4 fruit fly cellular contexts compared by ENCODE assay signal in genomic region chr3L:5182994-5183566, dm6.
TF ChIP-seq lines count a peak whose summit lies in the region.

No protein-coding gene starts in this region.

- no peak for TF ChIP-seq CTCF in whole organism, embryonic (GFP tag; optimal IDR thresholded peaks at IDR 0.05; lab: Kevin White, UChicago)

TF ChIP-seq in whole organism, embryonic, 481 proteins besides CTCF, POLR2A, EP300 and RAD21 (continues in another document):
- peak; percentile 0 for TF ChIP-seq CG9727 (GFP tag; optimal IDR thresholded peaks at IDR 0.05; lab: Kevin White, UChicago)
- TF ChIP-seq CG2712 (tag; optimal IDR thresholded peaks at IDR 0.05; lab: Kevin White, UChicago) = peak; percentile 12
- TF ChIP-seq gem (tag; optimal IDR thresholded peaks at IDR 0.05; lab: Kevin White, UChicago) = peak; percentile 8
- peak; percentile 15 for TF ChIP-seq CG18599 (GFP tag; optimal IDR thresholded peaks at IDR 0.05; lab: Kevin White, UChicago)
- peak; percentile 35 for TF ChIP-seq Ets65A (GFP tag; lab: Kevin White, UChicago)
- TF ChIP-seq Atf6 (GFP tag; IDR thresholded peaks at IDR 0.05; lab: Robert Waterston, UW) = 0 out of 2 replicates have a peak, but pooled peaks have one; percentile 9
- TF ChIP-seq grau (tag; optimal IDR thresholded peaks at IDR 0.05; lab: Kevin White, UChicago) = peak; percentile 7
- no peak for TF ChIP-seq CG8478 (optimal IDR thresholded peaks at IDR 0.05; lab: Kevin White, UChicago)
- peak; percentile 2 for TF ChIP-seq D19A (tag; optimal IDR thresholded peaks at IDR 0.05; lab: Kevin White, UChicago)
- peak; percentile 6 for TF ChIP-seq lab (GFP tag; optimal IDR thresholded peaks at IDR 0.05; lab: Kevin White, UChicago)
- TF ChIP-seq esg (GFP tag; conservative IDR thresholded peaks at IDR 0.05; lab: Robert Waterston, UW) = 0 out of 2 replicates have a peak, but pooled peaks have one; percentile 11
- 0 out of 3 replicates have a peak, but pooled peaks have one; percentile 30 for TF ChIP-seq dysf (GFP tag; IDR thresholded peaks at IDR 0.05; lab: Robert Waterston, UW)
- peak; percentile 28 for TF ChIP-seq CG11504 (tag; optimal IDR thresholded peaks at IDR 0.05; lab: Kevin White, UChicago)
- peak; percentile 44 for TF ChIP-seq CG2120 (GFP tag; optimal IDR thresholded peaks at IDR 0.05; lab: Kevin White, UChicago)
- TF ChIP-seq row (GFP tag; IDR thresholded peaks at IDR 0.05; lab: Robert Waterston, UW) = peak; percentile 32; the same call in 2 of the 3 replicates
- no peak for TF ChIP-seq CG10274 (GFP tag; optimal IDR thresholded peaks at IDR 0.05; lab: Kevin White, UChicago)
- peak; percentile 71 for TF ChIP-seq sens (GFP tag; lab: Kevin White, UChicago)
- no peak for TF ChIP-seq CG10431 (GFP tag; optimal IDR thresholded peaks at IDR 0.05; lab: Kevin White, UChicago)
- TF ChIP-seq CG12391 (tag; optimal IDR thresholded peaks at IDR 0.05; lab: Kevin White, UChicago) = peak; percentile 10
- TF ChIP-seq Ptx1 (GFP tag; IDR thresholded peaks at IDR 0.05; lab: Robert Waterston, UW) = 0 out of 2 replicates have a peak, but pooled peaks have one; percentile 6
- TF ChIP-seq CG16815 (GFP tag; optimal IDR thresholded peaks at IDR 0.05; lab: Kevin White, UChicago) = no peak
- peak in 1 of 2 experiments; percentile 8 for TF ChIP-seq Hr51 (GFP tag; optimal IDR thresholded peaks at IDR 0.05; lab: Kevin White, UChicago)

TF ChIP-seq in whole organism, prepupa, 60 proteins besides CTCF, POLR2A, EP300 and RAD21 (continues in another document):
- TF ChIP-seq fkh (GFP tag; optimal IDR thresholded peaks at IDR 0.05; lab: Kevin White, UChicago) = no peak
- TF ChIP-seq CG11762 (GFP tag; optimal IDR thresholded peaks at IDR 0.05; lab: Kevin White, UChicago; ENCODE audit: insufficient read depth) = peak; percentile 26
- TF ChIP-seq CG16779 (tag; optimal IDR thresholded peaks at IDR 0.05; lab: Kevin White, UChicago) = no peak
- no peak for TF ChIP-seq salr (GFP tag; optimal IDR thresholded peaks at IDR 0.05; lab: Kevin White, UChicago)
- peak; percentile 59 for TF ChIP-seq Hr39 (GFP tag; optimal IDR thresholded peaks at IDR 0.05; lab: Kevin White, UChicago)
- TF ChIP-seq esn (GFP tag; optimal IDR thresholded peaks at IDR 0.05; lab: Kevin White, UChicago) = peak; percentile 55
- peak; percentile 43; the same call in 1 of the 2 replicates for TF ChIP-seq CG15336 (GFP tag; IDR thresholded peaks at IDR 0.05; lab: Robert Waterston, UW)
- TF ChIP-seq Sox14 (GFP tag; optimal IDR thresholded peaks at IDR 0.05; lab: Kevin White, UChicago) = peak; percentile 27
- no peak for TF ChIP-seq ss (GFP tag; optimal IDR thresholded peaks at IDR 0.05; lab: Kevin White, UChicago)
- TF ChIP-seq Hr38 (GFP tag; optimal IDR thresholded peaks at IDR 0.05; lab: Kevin White, UChicago) = no peak
- peak; percentile 52 for TF ChIP-seq CG31627 (GFP tag; optimal IDR thresholded peaks at IDR 0.05; lab: Kevin White, UChicago)
- no peak for TF ChIP-seq CG9139 (GFP tag; optimal IDR thresholded peaks at IDR 0.05; lab: Kevin White, UChicago)
- no peak for TF ChIP-seq lz (GFP tag; optimal IDR thresholded peaks at IDR 0.05; lab: Kevin White, UChicago)
- TF ChIP-seq Sox15 (GFP tag; optimal IDR thresholded peaks at IDR 0.05; lab: Kevin White, UChicago) = peak; percentile 29
- no peak for TF ChIP-seq Eip93F (GFP tag; optimal IDR thresholded peaks at IDR 0.05; lab: Kevin White, UChicago)
- no peak for TF ChIP-seq CG10631 (GFP tag; optimal IDR thresholded peaks at IDR 0.05; lab: Kevin White, UChicago)
- TF ChIP-seq Ets96B (tag; optimal IDR thresholded peaks at IDR 0.05; lab: Kevin White, UChicago) = peak; percentile 33
- no peak for TF ChIP-seq CG3032 (tag; optimal IDR thresholded peaks at IDR 0.05; lab: Kevin White, UChicago)
- TF ChIP-seq CG8632 (GFP tag; optimal IDR thresholded peaks at IDR 0.05; lab: Kevin White, UChicago) = peak; percentile 31
- no peak for TF ChIP-seq CG11294 (GFP tag; IDR thresholded peaks at IDR 0.05; lab: Robert Waterston, UW)
- no peak for TF ChIP-seq dac (GFP tag; optimal IDR thresholded peaks at IDR 0.05; lab: Kevin White, UChicago)
- TF ChIP-seq cyc (GFP tag; optimal IDR thresholded peaks at IDR 0.05; lab: Kevin White, UChicago) = peak; percentile 33
- peak; percentile 40 for TF ChIP-seq Sox102F (GFP tag; optimal IDR thresholded peaks at IDR 0.05; lab: Kevin White, UChicago)
- no peak for TF ChIP-seq CG7368 (GFP tag; optimal IDR thresholded peaks at IDR 0.05; lab: Kevin White, UChicago)

TF ChIP-seq in whole organism, pupa, 21 proteins besides CTCF, POLR2A, EP300 and RAD21:
- TF ChIP-seq CG15710 (tag; optimal IDR thresholded peaks at IDR 0.05; lab: Kevin White, UChicago) (peak; percentile 20), CG8301 (tag; optimal IDR thresholded peaks at IDR 0.05; lab: Kevin White, UChicago) (peak; percentile 18), CG10348 (GFP tag; IDR thresholded peaks at IDR 0.05; lab: Robert Waterston, UW) (no peak), EcR (GFP tag; optimal IDR thresholded peaks at IDR 0.05; lab: Kevin White, UChicago) (peak; percentile 47), Snoo (tag; optimal IDR thresholded peaks at IDR 0.05; lab: Kevin White, UChicago) (peak; percentile 49), CG34367 (tag; optimal IDR thresholded peaks at IDR 0.05; lab: Kevin White, UChicago) (peak; percentile 1), Ets98B (GFP tag; IDR thresholded peaks at IDR 0.05; lab: Robert Waterston, UW) (no peak), CG17806 (tag; optimal IDR thresholded peaks at IDR 0.05; lab: Kevin White, UChicago) (peak; percentile 13), Pif1A (GFP tag; optimal IDR thresholded peaks at IDR 0.05; lab: Kevin White, UChicago) (peak; percentile 18), CG8159 (tag; optimal IDR thresholded peaks at IDR 0.05; lab: Kevin White, UChicago) (peak; percentile 40), CG13204 (GFP tag; optimal IDR thresholded peaks at IDR 0.05; lab: Kevin White, UChicago) (no peak), gl (tag; optimal IDR thresholded peaks at IDR 0.05; lab: Kevin White, UChicago) (no peak)

TF ChIP-seq in whole organism, wandering third instar larva, 38 proteins besides CTCF, POLR2A, EP300 and RAD21:
- TF ChIP-seq CG32264 (GFP tag; optimal IDR thresholded peaks at IDR 0.05; lab: Kevin White, UChicago) (peak; percentile 34), ey (GFP tag; optimal IDR thresholded peaks at IDR 0.05; lab: Kevin White, UChicago) (peak; percentile 49), OdsH (GFP tag; optimal IDR thresholded peaks at IDR 0.05; lab: Kevin White, UChicago) (peak; percentile 43), Sp1 (GFP tag; optimal IDR thresholded peaks at IDR 0.05; lab: Kevin White, UChicago) (peak; percentile 47), Hr83 (GFP tag; optimal IDR thresholded peaks at IDR 0.05; lab: Kevin White, UChicago; ENCODE audit: poor library complexity, severe bottlenecking) (no peak), CG9705 (GFP tag; optimal IDR thresholded peaks at IDR 0.05; lab: Kevin White, UChicago) (no peak), Rel (GFP tag; optimal IDR thresholded peaks at IDR 0.05; lab: Kevin White, UChicago) (no peak), Rel (tag; optimal IDR thresholded peaks at IDR 0.05; lab: Kevin White, UChicago) (peak; percentile 3), dl (GFP tag; optimal IDR thresholded peaks at IDR 0.05; lab: Kevin White, UChicago; ENCODE audit: insufficient read depth in 1 of 2, partially characterized antibody in 2 of 2) (no peak), Vsx2 (GFP tag; optimal IDR thresholded peaks at IDR 0.05; lab: Kevin White, UChicago; ENCODE audit: partially characterized antibody) (no peak), N (GFP tag; optimal IDR thresholded peaks at IDR 0.05; lab: Kevin White, UChicago) (no peak), h (GFP tag; optimal IDR thresholded peaks at IDR 0.05; lab: Kevin White, UChicago) (peak; percentile 67), rgr (GFP tag; optimal IDR thresholded peaks at IDR 0.05; lab: Kevin White, UChicago) (peak; percentile 70), jim (GFP tag; optimal IDR thresholded peaks at IDR 0.05; lab: Kevin White, UChicago) (no peak), CrebA (GFP tag; optimal IDR thresholded peaks at IDR 0.05; lab: Kevin White, UChicago; ENCODE audit: borderline replicate concordance) (no peak), Abd-B (GFP tag; optimal IDR thresholded peaks at IDR 0.05; lab: Kevin White, UChicago) (no peak), woc (GFP tag; optimal IDR thresholded peaks at IDR 0.05; lab: Kevin White, UChicago) (no peak), sage (GFP tag; optimal IDR thresholded peaks at IDR 0.05; lab: Kevin White, UChicago) (peak; percentile 9), Hr78 (GFP tag; optimal IDR thresholded peaks at IDR 0.05; lab: Kevin White, UChicago) (no peak), brk (GFP tag; optimal IDR thresholded peaks at IDR 0.05; lab: Kevin White, UChicago) (no peak), Myc (optimal IDR thresholded peaks at IDR 0.05; lab: Kevin White, UChicago) (no peak), tai (GFP tag; optimal IDR thresholded peaks at IDR 0.05; lab: Kevin White, UChicago) (no peak), br (GFP tag; optimal IDR thresholded peaks at IDR 0.05; lab: Kevin White, UChicago) (peak; percentile 53), dsf (GFP tag; optimal IDR thresholded peaks at IDR 0.05; lab: Kevin White, UChicago; ENCODE audit: borderline replicate concordance) (no peak), sv (GFP tag; optimal IDR thresholded peaks at IDR 0.05; lab: Kevin White, UChicago) (no peak), GATAd (GFP tag; optimal IDR thresholded peaks at IDR 0.05; lab: Kevin White, UChicago) (peak; percentile 7), dmrt93B (GFP tag; optimal IDR thresholded peaks at IDR 0.05; lab: Kevin White, UChicago) (peak; percentile 27), Dfd (GFP tag; optimal IDR thresholded peaks at IDR 0.05; lab: Kevin White, UChicago) (no peak), lola (GFP tag; optimal IDR thresholded peaks at IDR 0.05; lab: Kevin White, UChicago) (no peak), Dif (GFP tag; optimal IDR thresholded peaks at IDR 0.05; lab: Kevin White, UChicago; ENCODE audit: partially characterized antibody) (peak; percentile 17), pan (optimal IDR thresholded peaks at IDR 0.05; lab: Kevin White, UChicago) (no peak), usp (GFP tag; optimal IDR thresholded peaks at IDR 0.05; lab: Kevin White, UChicago) (no peak), HLH106 (tag; optimal IDR thresholded peaks at IDR 0.05; lab: Kevin White, UChicago) (peak; percentile 33), fru (GFP tag; optimal IDR thresholded peaks at IDR 0.05; lab: Kevin White, UChicago) (peak; percentile 37), psq (GFP tag; optimal IDR thresholded peaks at IDR 0.05; lab: Kevin White, UChicago) (no peak), foxo (GFP tag; optimal IDR thresholded peaks at IDR 0.05; lab: Kevin White, UChicago) (peak in 1 of 2 experiments; percentile 23), Mio (GFP tag; optimal IDR thresholded peaks at IDR 0.05; lab: Kevin White, UChicago) (no peak), Hnf4 (GFP tag; optimal IDR thresholded peaks at IDR 0.05; lab: Kevin White, UChicago) (peak; percentile 27), Jra (GFP tag; optimal IDR thresholded peaks at IDR 0.05; lab: Kevin White, UChicago) (no peak)

Comparison
In these comparisons a context has a peak if more than half of its experiments do, and no peak if none do; other contexts are left out.
1. Of the 7 proteins assayed by ChIP-seq in both whole organism, embryonic and whole organism, prepupa: peak only in whole organism, embryonic: none; only in whole organism, prepupa: Hr39 and Sox102F; in both: none; in neither: 5.